Fruit fly (Drosophila melanogaster) whole organism, embryonic: Measurements from ENCODE around the gene CG43338.

Source experiments
- Asciz ChIP-seq: fragments of 200-800 bp; sonication (Bioruptor generic); optimal IDR thresholded peaks from 2 replicates; lab custom pipeline; 2017; ENCODE audit warnings: missing biosample characterization, mild to moderate bottlenecking, missing genetic modification characterization, missing genetic modification reagents
- Atf-2 ChIP-seq: fragments of 200-800 bp; sonication (Bioruptor generic); optimal IDR thresholded peaks from 2 replicates; lab custom pipeline; 2016; ENCODE audit warnings: missing biosample characterization, missing genetic modification characterization
- Atf6 ChIP-seq: fragments of 200-800 bp; sonication (Bioruptor generic); IDR thresholded peaks from 2 replicates; pipeline ENCODE4 v1.3.6; 2022; ENCODE audit warnings: missing biosample characterization, missing genetic modification characterization
- B-H2 ChIP-seq: fragments of 200-800 bp; sonication (Bioruptor generic); optimal IDR thresholded peaks from 2 replicates; lab custom pipeline; 2018; ENCODE audit warnings: missing biosample characterization, mild to moderate bottlenecking, missing genetic modification characterization
- Bgb ChIP-seq: fragments of 200-800 bp; sonication (Bioruptor generic); IDR thresholded peaks from 2 replicates; pipeline ENCODE4 v1.3.6; 2022; ENCODE audit warnings: missing biosample characterization, missing genetic modification characterization; ENCODE audit not compliant: partially characterized antibody
- CG10321 ChIP-seq: fragments of 200-800 bp; sonication (Bioruptor generic); IDR thresholded peaks from 2 replicates; pipeline ENCODE4 v1.3.6; 2022; ENCODE audit warnings: missing biosample characterization, missing genetic modification characterization
- CG10462 ChIP-seq: fragments of 200-800 bp; sonication (Bioruptor generic); optimal IDR thresholded peaks from 2 replicates; lab custom pipeline; 2016; ENCODE audit warnings: missing biosample characterization, missing genetic modification characterization
- CG12071 ChIP-seq: fragments of 200-800 bp; sonication (Bioruptor generic); optimal IDR thresholded peaks from 3 replicates; lab custom pipeline; 2018; ENCODE audit warnings: missing biosample characterization, mild to moderate bottlenecking, missing genetic modification characterization
- CG1233 ChIP-seq: fragments of 200-800 bp; sonication (Bioruptor generic); optimal IDR thresholded peaks from 4 replicates; lab custom pipeline; 2018; ENCODE audit warnings: missing biosample characterization, mild to moderate bottlenecking, missing genetic modification characterization
- CG13894 ChIP-seq: fragments of 200-800 bp; sonication (Bioruptor generic); optimal IDR thresholded peaks from 3 replicates; lab custom pipeline; 2018; ENCODE audit warnings: missing biosample characterization, mild to moderate bottlenecking, missing genetic modification characterization, moderate library complexity
- CG15073 ChIP-seq: fragments of 200-800 bp; sonication (Bioruptor generic); optimal IDR thresholded peaks from 2 replicates; lab custom pipeline; 2016; ENCODE audit warnings: missing biosample characterization, missing genetic modification characterization
- CG1602 ChIP-seq: fragments of 200-800 bp; sonication (Bioruptor generic); optimal IDR thresholded peaks from 3 replicates; lab custom pipeline; 2016; ENCODE audit warnings: missing biosample characterization, missing genetic modification characterization
- CG17568 ChIP-seq: fragments of 200-800 bp; sonication (Bioruptor generic); optimal IDR thresholded peaks from 2 replicates; lab custom pipeline; 2018; ENCODE audit warnings: missing biosample characterization, mild to moderate bottlenecking, missing genetic modification characterization, moderate library complexity
- CG1832 ChIP-seq: fragments of 200-800 bp; sonication (Bioruptor generic); optimal IDR thresholded peaks from 2 replicates; lab custom pipeline; 2017; ENCODE audit warnings: missing biosample characterization, mild to moderate bottlenecking, missing genetic modification characterization, inconsistent platforms
- CG2120 ChIP-seq: fragments of 200-800 bp; sonication (Bioruptor generic); optimal IDR thresholded peaks from 3 replicates; lab custom pipeline; 2016; ENCODE audit warnings: missing biosample characterization, missing genetic modification characterization
- CG2712 ChIP-seq: fragments of 200-800 bp; optimal IDR thresholded peaks from 3 replicates; lab custom pipeline; 2019; ENCODE audit warnings: missing biosample characterization, mild to moderate bottlenecking, missing genetic modification characterization, moderate library complexity
- CG31224 ChIP-seq: fragments of 200-800 bp; sonication (Bioruptor generic); IDR thresholded peaks from 2 replicates; pipeline ENCODE4 v1.3.6; 2022; ENCODE audit warnings: missing biosample characterization, missing genetic modification characterization
- CG33557 ChIP-seq: fragments of 200-800 bp; sonication (Bioruptor generic); optimal IDR thresholded peaks from 2 replicates; lab custom pipeline; 2019; ENCODE audit warnings: missing biosample characterization, mild to moderate bottlenecking, missing genetic modification characterization, moderate library complexity
- CG42726 ChIP-seq: fragments of 200-800 bp; sonication (Bioruptor generic); IDR thresholded peaks from 2 replicates; pipeline ENCODE4 v1.3.6; 2022; ENCODE audit warnings: missing biosample characterization, missing genetic modification characterization; ENCODE audit not compliant: partially characterized antibody
- CG4404 ChIP-seq: fragments of 200-800 bp; sonication (Bioruptor generic); IDR thresholded peaks from 2 replicates; pipeline ENCODE4 v1.3.6; 2022; ENCODE audit warnings: missing biosample characterization, missing genetic modification characterization
- CG4707 ChIP-seq: fragments of 200-800 bp; sonication (Bioruptor generic); optimal IDR thresholded peaks from 2 replicates; lab custom pipeline; 2018; ENCODE audit warnings: missing biosample characterization, mild to moderate bottlenecking, missing genetic modification characterization, moderate library complexity
- CG6654 ChIP-seq: fragments of 200-800 bp; sonication (Bioruptor generic); optimal IDR thresholded peaks from 2 replicates; lab custom pipeline; 2017; ENCODE audit warnings: missing biosample characterization, mild to moderate bottlenecking, missing genetic modification characterization
- CG7987 ChIP-seq: fragments of 200-800 bp; sonication (Bioruptor generic); optimal IDR thresholded peaks from 2 replicates; lab custom pipeline; 2018; ENCODE audit warnings: missing biosample characterization, mild to moderate bottlenecking, missing genetic modification characterization, moderate library complexity
- ERR ChIP-seq: fragments of 200-800 bp; sonication (Bioruptor generic); optimal IDR thresholded peaks from 2 replicates; lab custom pipeline; 2016; ENCODE audit warnings: missing biosample characterization, missing genetic modification characterization
- Ets65A ChIP-seq: fragments of 200-800 bp; sonication (Bioruptor generic); peaks from one replicate; lab custom pipeline; 2016; ENCODE audit warnings: missing biosample characterization, missing genetic modification characterization
- HHEX ChIP-seq: fragments of 200-800 bp; sonication (Bioruptor generic); optimal IDR thresholded peaks from 3 replicates; lab custom pipeline; 2017; ENCODE audit warnings: missing biosample characterization, mild to moderate bottlenecking, missing genetic modification characterization, missing genetic modification reagents
- HLH54F ChIP-seq: fragments of 200-800 bp; sonication (Bioruptor generic); optimal IDR thresholded peaks from 3 replicates; lab custom pipeline; 2016; ENCODE audit warnings: missing biosample characterization, missing genetic modification characterization
- Hand ChIP-seq: fragments of 200-800 bp; sonication (Bioruptor generic); optimal IDR thresholded peaks from 2 replicates; lab custom pipeline; 2017; ENCODE audit warnings: mild to moderate bottlenecking, missing biosample characterization, missing genetic modification reagents, missing genetic modification characterization
- Hr78 ChIP-seq, 2 experiments: fragments of 200-800 bp in 1 of 2; fragments of >200 bp in 1 of 2; sonication (Bioruptor generic) in 1 of 2; optimal IDR thresholded peaks; 2 replicates each; lab custom pipeline; 2017 to 2019; ENCODE audit warnings: missing biosample characterization in 2 of 2, missing genetic modification characterization in 2 of 2, mild to moderate bottlenecking in 1 of 2, moderate library complexity in 1 of 2
- Neu2 ChIP-seq: fragments of 200-800 bp; sonication (Bioruptor generic); optimal IDR thresholded peaks from 3 replicates; lab custom pipeline; 2016; ENCODE audit warnings: missing biosample characterization, missing genetic modification characterization, borderline replicate concordance
- NfI ChIP-seq: fragments of 200-800 bp; sonication (Bioruptor generic); optimal IDR thresholded peaks from 3 replicates; lab custom pipeline; 2018; ENCODE audit warnings: missing biosample characterization, mild to moderate bottlenecking, missing genetic modification characterization, moderate library complexity
- Sry-δ ChIP-seq: fragments of 200-800 bp; sonication (Bioruptor generic); optimal IDR thresholded peaks from 2 replicates; lab custom pipeline; 2016; ENCODE audit warnings: missing biosample characterization, missing genetic modification characterization
- ash1 ChIP-seq: fragments of 200-800 bp; sonication (Bioruptor generic); optimal IDR thresholded peaks from 2 replicates; lab custom pipeline; 2018; ENCODE audit warnings: missing biosample characterization, mild to moderate bottlenecking, missing genetic modification characterization
- bbx ChIP-seq: fragments of 200-800 bp; sonication (Bioruptor generic); IDR thresholded peaks from 2 replicates; pipeline ENCODE4 v1.3.6; 2022; ENCODE audit warnings: missing biosample characterization, missing genetic modification characterization; ENCODE audit not compliant: partially characterized antibody
- dimm ChIP-seq: fragments of 200-800 bp; sonication (Bioruptor generic); IDR thresholded peaks from 2 replicates; pipeline ENCODE4 v1.3.6; 2022; ENCODE audit warnings: missing biosample characterization, missing genetic modification characterization
- dmrt99B ChIP-seq: fragments of 200-800 bp; sonication (Bioruptor generic); optimal IDR thresholded peaks from 2 replicates; lab custom pipeline; 2018; ENCODE audit warnings: missing biosample characterization, mild to moderate bottlenecking, missing genetic modification characterization, moderate library complexity
- ems ChIP-seq: fragments of 200-800 bp; sonication (Bioruptor generic); optimal IDR thresholded peaks from 3 replicates; lab custom pipeline; 2016; ENCODE audit warnings: missing biosample characterization, missing genetic modification characterization
- exex ChIP-seq: fragments of 200-800 bp; sonication (Bioruptor generic); optimal IDR thresholded peaks from 4 replicates; lab custom pipeline; 2018; ENCODE audit warnings: missing biosample characterization, mild to moderate bottlenecking, missing genetic modification characterization, moderate library complexity
- gcm ChIP-seq: fragments of 200-800 bp; sonication (Bioruptor generic); optimal IDR thresholded peaks from 2 replicates; lab custom pipeline; 2019; ENCODE audit warnings: missing biosample characterization, mild to moderate bottlenecking, missing genetic modification characterization, moderate library complexity
- gem ChIP-seq: fragments of 200-800 bp; sonication (Bioruptor generic); optimal IDR thresholded peaks from 2 replicates; lab custom pipeline; 2019; ENCODE audit warnings: missing biosample characterization, mild to moderate bottlenecking, missing genetic modification characterization, moderate library complexity
- mirr ChIP-seq: fragments of 200-800 bp; sonication (Bioruptor generic); optimal IDR thresholded peaks from 3 replicates; lab custom pipeline; 2018; ENCODE audit warnings: missing biosample characterization, mild to moderate bottlenecking, missing genetic modification characterization
- repo ChIP-seq: fragments of 200-800 bp; sonication (Bioruptor generic); optimal IDR thresholded peaks from 2 replicates; lab custom pipeline; 2016; ENCODE audit warnings: missing biosample characterization, missing genetic modification characterization
- row ChIP-seq: fragments of 200-800 bp; sonication (Bioruptor generic); IDR thresholded peaks from 3 replicates; pipeline ENCODE4 v1.3.6; 2022; ENCODE audit warnings: missing biosample characterization, missing genetic modification characterization
- slbo ChIP-seq: fragments of 200-800 bp; sonication (Bioruptor generic); IDR thresholded peaks from 2 replicates; pipeline ENCODE4 v1.3.6; 2022; ENCODE audit warnings: missing biosample characterization, missing genetic modification characterization
- sob ChIP-seq: fragments of 200-800 bp; sonication (Bioruptor generic); IDR thresholded peaks from 2 replicates; pipeline ENCODE4 v1.3.6; 2022; ENCODE audit warnings: missing biosample characterization, missing genetic modification characterization
- tup ChIP-seq: fragments of 200-800 bp; sonication (Bioruptor generic); optimal IDR thresholded peaks from 2 replicates; lab custom pipeline; 2016; ENCODE audit warnings: missing biosample characterization, mild to moderate bottlenecking, missing genetic modification characterization, moderate library complexity
- unc-4 ChIP-seq: fragments of 200-800 bp; sonication (Bioruptor generic); IDR thresholded peaks from 2 replicates; pipeline ENCODE4 v1.3.6; 2022; ENCODE audit warnings: missing biosample characterization, missing genetic modification characterization; ENCODE audit not compliant: partially characterized antibody
- wek ChIP-seq: fragments of 200-800 bp; sonication (Bioruptor generic); optimal IDR thresholded peaks from 3 replicates; lab custom pipeline; 2018; ENCODE audit warnings: missing biosample characterization, mild to moderate bottlenecking, missing genetic modification characterization, moderate library complexity

The CG43338 gene

DNA sequence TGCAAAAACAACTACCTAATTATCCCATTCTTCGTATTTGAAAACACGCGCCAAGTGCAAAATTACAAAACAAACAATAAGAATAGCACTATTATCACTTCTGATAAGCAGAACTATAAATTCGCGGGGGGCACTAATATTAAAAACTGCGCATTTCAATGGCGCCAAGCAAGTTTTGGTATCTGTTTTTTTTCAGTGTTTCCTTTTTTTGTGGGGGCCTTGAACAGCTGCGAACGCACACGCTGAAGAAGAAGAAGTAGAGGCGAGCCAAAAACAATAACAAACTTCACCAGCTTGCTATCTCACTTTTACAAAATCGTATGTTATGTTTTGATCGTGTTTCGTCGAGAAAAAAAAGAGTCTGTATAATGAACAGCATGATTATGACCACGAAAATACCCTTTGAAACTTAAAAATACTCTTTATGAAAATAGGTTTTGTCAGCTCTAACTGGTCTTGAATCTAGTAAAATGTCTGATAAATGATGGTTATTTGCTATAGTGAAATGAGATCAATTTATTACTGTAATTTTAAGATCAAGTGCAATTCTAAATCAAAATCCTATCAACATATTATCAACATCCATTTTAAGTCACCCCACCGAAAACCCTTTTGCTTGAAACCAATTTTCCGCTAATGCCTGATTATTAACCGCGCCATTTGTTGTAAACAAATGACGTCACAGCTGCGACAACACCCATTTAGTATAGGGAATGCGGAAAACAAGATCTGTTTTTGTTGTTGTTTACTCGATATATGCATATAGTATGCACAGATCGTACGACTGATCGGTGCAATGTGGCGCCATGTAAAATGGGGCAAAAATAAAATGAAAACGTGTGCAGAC is 23.1 kb upstream of the CG43338 start (continued):
- TF ChIP-seq CG4707 (no peak), Atf-2 (GFP tag; lab: Kevin White, UChicago) (no peak), CG6654 (no peak), CG4404 (GFP tag; lab: Robert Waterston, UW) (no peak), Sry-δ (GFP tag; lab: Kevin White, UChicago) (peak; percentile 33), slbo (GFP tag; lab: Robert Waterston, UW) (peak; percentile 73), HHEX (peak; percentile 49), CG17568 (GFP tag; lab: Kevin White, UChicago) (no peak), CG7987 (GFP tag; lab: Kevin White, UChicago) (peak; percentile 75), CG1832 (GFP tag; lab: Kevin White, UChicago) (no peak), ash1 (no peak), mirr (GFP tag; lab: Kevin White, UChicago) (peak; percentile 74), CG1233 (peak; percentile 51), wek (no peak), HLH54F (GFP tag; lab: Kevin White, UChicago) (peak; percentile 53), CG33557 (GFP tag; lab: Kevin White, UChicago) (peak; percentile 17), Atf6 (GFP tag; lab: Robert Waterston, UW) (peak; percentile 45; the same call in 1 of the 2 replicates), dmrt99B (peak; percentile 46), gcm (GFP tag; lab: Kevin White, UChicago) (no peak), CG31224 (GFP tag; lab: Robert Waterston, UW) (0 out of 2 replicates have a peak, but pooled peaks have one; percentile 18), Ets65A (GFP tag; lab: Kevin White, UChicago) (peak; percentile 89), Bgb (GFP tag; lab: Robert Waterston, UW) (no peak), exex (tag; lab: Kevin White, UChicago) (peak; percentile 25), Hr78 (GFP tag; optimal IDR thresholded peaks at IDR 0.05; lab: Kevin White, UChicago) (no peak), CG15073 (GFP tag; lab: Kevin White, UChicago) (peak; percentile 7), NfI (GFP tag; lab: Kevin White, UChicago) (peak; percentile 77), CG42726 (no peak), gem (tag; lab: Kevin White, UChicago) (peak; percentile 65), Asciz (GFP tag; lab: Kevin White, UChicago) (no peak), CG1602 (GFP tag; lab: Kevin White, UChicago) (peak; percentile 39), CG2120 (GFP tag; lab: Kevin White, UChicago) (peak; percentile 65), CG13894 (tag; lab: Kevin White, UChicago) (peak; percentile 84), row (peak; percentile 63), CG2712 (tag; lab: Kevin White, UChicago) (peak; percentile 56), tup (GFP tag; lab: Kevin White, UChicago) (no peak), CG10321 (GFP tag; lab: Robert Waterston, UW) (peak; percentile 45; the same call in 1 of the 2 replicates), CG12071 (GFP tag; lab: Kevin White, UChicago) (peak; percentile 55), CG10462 (GFP tag; lab: Kevin White, UChicago) (no peak), ems (GFP tag; lab: Kevin White, UChicago) (peak; percentile 41), bbx (GFP tag; lab: Robert Waterston, UW) (no peak), ERR (peak; percentile 58), Neu2 (GFP tag; lab: Kevin White, UChicago) (no peak), dimm (no peak), Hand (GFP tag; lab: Kevin White, UChicago) (peak; percentile 10), B-H2 (GFP tag; lab: Kevin White, UChicago) (peak; percentile 75), sob (GFP tag; lab: Robert Waterston, UW) (peak; percentile 37; the same call in 1 of the 2 replicates), unc-4 (no peak), repo (GFP tag; lab: Kevin White, UChicago) (peak; percentile 37)
